Worm (Caenorhabditis elegans) whole organism, early embryonic: Measurements from ENCODE around the gene msp-49.
A peak's percentile ranks its signal among the peaks of the same experiment; 100 is the strongest.

Experiments
- B0310.2 ChIP-seq: sonication (generic microtip); optimal IDR thresholded peaks from 2 replicates; lab custom pipeline; 2016; ENCODE audit warnings: mild to moderate bottlenecking, missing genetic modification characterization, missing compliant biosample characterization
- F13C5.2 ChIP-seq: sonication (generic microtip); optimal IDR thresholded peaks from 2 replicates; lab custom pipeline; 2017; ENCODE audit warnings: mild to moderate bottlenecking, missing genetic modification characterization, inconsistent platforms, missing compliant biosample characterization
- ama-1 ChIP-seq: fragments of 150-350 bp; optimal IDR thresholded peaks from 2 replicates; lab custom pipeline; 2014
- flt-1 ChIP-seq: fragments of 200-800 bp; sonication (Bioruptor generic); IDR thresholded peaks from 2 replicates; pipeline ENCODE4 v1.3.6; 2022; ENCODE audit warnings: missing genetic modification characterization, missing compliant biosample characterization
- hnd-1 ChIP-seq: sonication (generic microtip); optimal IDR thresholded peaks from 2 replicates; lab custom pipeline; 2016; ENCODE audit warnings: missing genetic modification characterization, missing compliant biosample characterization
- sea-1 ChIP-seq: fragments of 200-800 bp; sonication (Bioruptor generic); conservative IDR thresholded peaks from 2 replicates; pipeline ENCODE4 v1.3.6; 2022; ENCODE audit warnings: missing genetic modification characterization, missing compliant biosample characterization
- tbx-11 ChIP-seq: fragments of 200-800 bp; sonication (Bioruptor generic); IDR thresholded peaks from 2 replicates; pipeline ENCODE4 v1.3.6; 2022; ENCODE audit warnings: missing genetic modification characterization, missing compliant biosample characterization

- TF ChIP-seq ama-1 (no peak), hnd-1 (no peak), F13C5.2 (peak; percentile 5), sea-1 (GFP tag; lab: Robert Waterston, UW) (no peak), flt-1 (GFP tag; lab: Robert Waterston, UW) (no peak), B0310.2 (tag; lab: Kevin White, UChicago) (no peak), tbx-11 (GFP tag; lab: Robert Waterston, UW) (peak; percentile 54; the same call in 1 of the 2 replicates)
Observed at ce11 chrII:5181497-5181896, 12.7 kb upstream of the msp-49 start.
